Fruit fly (Drosophila melanogaster): ENCODE data around the gene CG7990.

Gene CG7990

DNA sequence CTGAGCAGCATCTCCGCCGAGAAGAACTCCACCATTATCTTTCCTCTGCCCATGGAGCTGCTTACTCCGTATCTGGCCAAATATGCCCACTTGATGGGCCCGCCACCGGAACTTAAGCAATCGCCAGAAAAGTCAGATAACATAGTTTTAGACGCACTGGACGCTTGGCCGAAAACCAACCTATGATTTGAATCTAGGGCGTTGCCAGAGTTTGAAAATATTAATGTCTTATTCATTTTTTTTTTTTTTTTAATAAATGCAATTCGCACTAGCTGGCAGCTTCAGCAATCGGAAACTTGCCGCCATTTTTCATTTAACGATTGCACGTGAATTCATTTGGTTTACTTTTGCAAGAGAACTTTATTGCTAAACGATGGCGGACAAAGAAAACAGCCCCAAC lies 11.9 kb downstream of the CG7990 start, which contains the start of gene HP1D3csd:
TSS of gene HP1D3csd (plus strand) at position 312 of the 400 bp plus-strand sequence.
- TF ChIP-seq CG10147 (GFP tag; optimal IDR thresholded peaks at IDR 0.05) (no peak), dan (GFP tag; IDR thresholded peaks at IDR 0.05) (no peak), CG6654 (GFP tag; optimal IDR thresholded peaks at IDR 0.05) (peak; percentile 98), stwl (tag; optimal IDR thresholded peaks at IDR 0.05) (peak; percentile 29), CG15601 (tag; optimal IDR thresholded peaks at IDR 0.05) (no peak), chinmo (GFP tag; IDR thresholded peaks at IDR 0.05; ENCODE audit: partially characterized antibody) (0 out of 4 replicates have a peak, but pooled peaks have one; percentile 47), Ets97D (GFP tag; optimal IDR thresholded peaks at IDR 0.05) (peak; percentile 79), Dref (GFP tag; IDR thresholded peaks at IDR 0.05) (no peak), grn (GFP tag; optimal IDR thresholded peaks at IDR 0.05) (peak; percentile 12), CTCF (GFP tag; optimal IDR thresholded peaks at IDR 0.05) (peak; percentile 25), Med (GFP tag) (peak; percentile 52), Dp (GFP tag; optimal IDR thresholded peaks at IDR 0.05) (peak; percentile 13), Eip74EF (GFP tag; optimal IDR thresholded peaks at IDR 0.05) (no peak), MBD-R2 (GFP tag; IDR thresholded peaks at IDR 0.05) (0 out of 2 replicates have a peak, but pooled peaks have one; percentile 14), nmo (GFP tag; optimal IDR thresholded peaks at IDR 0.05) (peak; percentile 3), CG9876 (GFP tag; optimal IDR thresholded peaks at IDR 0.05) (no peak), E2f2 (GFP tag; IDR thresholded peaks at IDR 0.05) (peak; percentile 72), CG32772 (GFP tag; IDR thresholded peaks at IDR 0.05) (peak; percentile 73), Pdp1 (GFP tag; optimal IDR thresholded peaks at IDR 0.05) (peak in 1 of 2 experiments; percentile 38), CG17359 (tag; optimal IDR thresholded peaks at IDR 0.05) (peak; percentile 94), Abd-B (GFP tag; optimal IDR thresholded peaks at IDR 0.05) (peak; percentile 33), sqz (GFP tag; optimal IDR thresholded peaks at IDR 0.05) (peak; percentile 39), vvl (GFP tag; IDR thresholded peaks at IDR 0.05) (peak; percentile 65; the same call in 1 of the 2 replicates), pzg (GFP tag; optimal IDR thresholded peaks at IDR 0.05) (peak; percentile 9), zen (tag; optimal IDR thresholded peaks at IDR 0.05) (peak; percentile 5), sens (GFP tag) (peak; percentile 61), aop (GFP tag; IDR thresholded peaks at IDR 0.05) (no peak), knrl (GFP tag; IDR thresholded peaks at IDR 0.05; ENCODE audit: partially characterized antibody) (0 out of 3 replicates have a peak, but pooled peaks have one; percentile 9), phol (tag; optimal IDR thresholded peaks at IDR 0.05) (peak; percentile 84), mld (GFP tag; IDR thresholded peaks at IDR 0.05; ENCODE audit: partially characterized antibody) (0 out of 3 replicates have a peak, but pooled peaks have one; percentile 27)

DNA sequence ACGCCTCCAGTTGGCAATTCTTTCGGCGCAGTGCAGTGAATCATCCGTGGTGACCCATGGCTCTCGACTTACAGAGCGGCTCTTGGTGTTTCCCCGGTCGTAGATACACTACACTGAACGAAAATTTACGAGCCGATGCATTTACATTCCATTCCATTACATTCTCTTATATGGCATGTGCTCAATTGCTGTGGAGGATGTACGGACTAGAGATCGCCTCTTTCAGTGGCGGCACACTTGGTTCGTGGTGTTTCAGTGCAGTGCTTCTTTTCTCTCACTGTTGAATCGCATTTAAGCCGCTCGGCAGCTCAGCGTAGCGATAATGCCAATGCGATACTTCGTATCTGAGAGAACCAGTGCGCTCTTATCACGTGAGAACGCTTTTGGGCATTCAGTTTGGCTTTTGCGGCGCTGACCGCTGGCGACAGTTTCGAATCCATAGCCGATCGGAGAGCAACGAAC lies 14.1 kb downstream of the CG7990 start, which contains the start of gene Mec2:
TSS of gene Mec2 (plus strand) at position 412 of the 462 bp plus-strand sequence.
- TF ChIP-seq CG17802 (tag; optimal IDR thresholded peaks at IDR 0.05) (no peak), HLH4C (GFP tag; IDR thresholded peaks at IDR 0.05; ENCODE audit: partially characterized antibody) (no peak), CG2129 (GFP tag; IDR thresholded peaks at IDR 0.05; ENCODE audit: partially characterized antibody) (no peak), Spps (tag; optimal IDR thresholded peaks at IDR 0.05) (no peak), slou (GFP tag; optimal IDR thresholded peaks at IDR 0.05) (no peak), stwl (tag; optimal IDR thresholded peaks at IDR 0.05) (no peak), pum (GFP tag; optimal IDR thresholded peaks at IDR 0.05) (peak; percentile 23), Sin3A (optimal IDR thresholded peaks at IDR 0.05) (no peak), fd64A (GFP tag; optimal IDR thresholded peaks at IDR 0.05) (no peak), Deaf1 (tag; optimal IDR thresholded peaks at IDR 0.05) (peak; percentile 56), Side (GFP tag; optimal IDR thresholded peaks at IDR 0.05) (no peak), CG11456 (GFP tag; IDR thresholded peaks at IDR 0.05) (no peak; the same call in 2 of the 3 replicates), usp (GFP tag; optimal IDR thresholded peaks at IDR 0.05) (no peak), da (GFP tag; optimal IDR thresholded peaks at IDR 0.05) (no peak), Bgb (GFP tag; IDR thresholded peaks at IDR 0.05; ENCODE audit: partially characterized antibody) (no peak), CG3995 (GFP tag; optimal IDR thresholded peaks at IDR 0.05) (no peak), CG11723 (GFP tag; optimal IDR thresholded peaks at IDR 0.05) (no peak), so (GFP tag; IDR thresholded peaks at IDR 0.05) (0 out of 3 replicates have a peak, but pooled peaks have one; percentile 31), CG1832 (GFP tag; optimal IDR thresholded peaks at IDR 0.05) (no peak), slbo (GFP tag; IDR thresholded peaks at IDR 0.05) (peak; percentile 84), pho (GFP tag; optimal IDR thresholded peaks at IDR 0.05) (peak; percentile 3), Fer1 (GFP tag; optimal IDR thresholded peaks at IDR 0.05) (no peak), Eip74EF (GFP tag; optimal IDR thresholded peaks at IDR 0.05) (peak in 1 of 2 experiments; percentile 19), yki (optimal IDR thresholded peaks at IDR 0.05) (no peak)

All from whole organism, embryonic.